Fruit fly (Drosophila melanogaster) whole organism, embryonic: ENCODE measurements around the gene opa.

ENCODE experiments used
- Antp ChIP-seq: fragments of 200-800 bp; sonication (Bioruptor generic); optimal IDR thresholded peaks from 3 replicates; lab custom pipeline; 2016; ENCODE audit warnings: missing biosample characterization, missing genetic modification characterization
- CG11504 ChIP-seq: fragments of 200-800 bp; sonication (Bioruptor generic); optimal IDR thresholded peaks from 3 replicates; lab custom pipeline; 2019; ENCODE audit warnings: missing biosample characterization, mild to moderate bottlenecking, missing genetic modification characterization, moderate library complexity
- CG11723 ChIP-seq: fragments of 200-800 bp; sonication (Bioruptor generic); optimal IDR thresholded peaks from 2 replicates; lab custom pipeline; 2017; ENCODE audit warnings: missing biosample characterization, mild to moderate bottlenecking, missing genetic modification characterization
- CG13123 ChIP-seq: fragments of 200-800 bp; sonication (Bioruptor generic); optimal IDR thresholded peaks from 2 replicates; lab custom pipeline; 2016; ENCODE audit warnings: missing biosample characterization, missing genetic modification characterization
- CG13296 ChIP-seq: fragments of 200-800 bp; sonication (Bioruptor generic); optimal IDR thresholded peaks from 3 replicates; lab custom pipeline; 2018; ENCODE audit warnings: missing biosample characterization, mild to moderate bottlenecking, missing genetic modification characterization
- CG13775 ChIP-seq: fragments of 200-800 bp; sonication (Bioruptor generic); optimal IDR thresholded peaks from 3 replicates; lab custom pipeline; 2017; ENCODE audit warnings: missing biosample characterization, mild to moderate bottlenecking, missing genetic modification characterization
- CG14965 ChIP-seq: fragments of 200-800 bp; sonication (Bioruptor generic); optimal IDR thresholded peaks from 2 replicates; lab custom pipeline; 2016; ENCODE audit warnings: missing biosample characterization, missing genetic modification characterization, borderline replicate concordance
- CG1832 ChIP-seq: fragments of 200-800 bp; sonication (Bioruptor generic); optimal IDR thresholded peaks from 2 replicates; lab custom pipeline; 2017; ENCODE audit warnings: missing biosample characterization, mild to moderate bottlenecking, missing genetic modification characterization, inconsistent platforms
- CG18764 ChIP-seq: fragments of 200-800 bp; sonication (Bioruptor generic); optimal IDR thresholded peaks from 3 replicates; lab custom pipeline; 2016; ENCODE audit warnings: missing biosample characterization, missing genetic modification characterization
- CG31388 ChIP-seq: fragments of 200-800 bp; sonication (Bioruptor generic); optimal IDR thresholded peaks from 2 replicates; lab custom pipeline; 2016; ENCODE audit warnings: missing biosample characterization, missing genetic modification characterization
- CG32532 ChIP-seq: fragments of 200-800 bp; sonication (Bioruptor generic); IDR thresholded peaks from 2 replicates; pipeline ENCODE4 v1.3.6; 2022; ENCODE audit warnings: missing biosample characterization, missing genetic modification characterization
- CG33557 ChIP-seq: fragments of 200-800 bp; sonication (Bioruptor generic); optimal IDR thresholded peaks from 2 replicates; lab custom pipeline; 2019; ENCODE audit warnings: missing biosample characterization, mild to moderate bottlenecking, missing genetic modification characterization, moderate library complexity
- CG5245 ChIP-seq: fragments of 200-800 bp; sonication (Bioruptor generic); optimal IDR thresholded peaks from 3 replicates; lab custom pipeline; 2016; ENCODE audit warnings: missing biosample characterization, missing genetic modification characterization
- CG6854 ChIP-seq: fragments of 200-800 bp; sonication (Bioruptor generic); optimal IDR thresholded peaks from 3 replicates; lab custom pipeline; 2017; ENCODE audit warnings: missing biosample characterization, mild to moderate bottlenecking, missing genetic modification characterization
- CG7745 ChIP-seq: fragments of 200-800 bp; sonication (Bioruptor generic); optimal IDR thresholded peaks from 2 replicates; lab custom pipeline; 2018; ENCODE audit warnings: missing biosample characterization, mild to moderate bottlenecking, missing genetic modification characterization, moderate library complexity
- CG7928 ChIP-seq: fragments of 200-800 bp; sonication (Bioruptor generic); optimal IDR thresholded peaks from 2 replicates; lab custom pipeline; 2017; ENCODE audit warnings: missing biosample characterization, mild to moderate bottlenecking, missing genetic modification characterization
- CG8281 ChIP-seq: fragments of 200-800 bp; sonication (Bioruptor generic); optimal IDR thresholded peaks from 2 replicates; lab custom pipeline; 2018; ENCODE audit warnings: missing biosample characterization, mild to moderate bottlenecking, missing genetic modification characterization, moderate library complexity
- CG8290 ChIP-seq, 3 experiments: fragments of 200-800 bp; sonication (Bioruptor generic); optimal IDR thresholded peaks; 2 replicates each; lab custom pipeline; 2016 to 2019; ENCODE audit warnings: missing biosample characterization in 3 of 3, missing genetic modification characterization in 3 of 3, mild to moderate bottlenecking in 2 of 3, moderate library complexity in 1 of 3
- CG9817 ChIP-seq: fragments of 200-800 bp; sonication (Bioruptor generic); optimal IDR thresholded peaks from 2 replicates; lab custom pipeline; 2018; ENCODE audit warnings: missing biosample characterization, mild to moderate bottlenecking, missing genetic modification characterization, moderate library complexity
- Dp ChIP-seq: fragments of 200-800 bp; sonication (Bioruptor generic); optimal IDR thresholded peaks from 2 replicates; lab custom pipeline; 2018; ENCODE audit warnings: missing biosample characterization, mild to moderate bottlenecking, missing genetic modification characterization, moderate library complexity
- Eip74EF ChIP-seq, 2 experiments: fragments of 200-800 bp in 1 of 2; fragments of >200 bp in 1 of 2; sonication (Bioruptor generic) in 1 of 2; optimal IDR thresholded peaks; 2 replicates each; lab custom pipeline; 2017 to 2019; ENCODE audit warnings: missing biosample characterization in 2 of 2, missing genetic modification characterization in 2 of 2, mild to moderate bottlenecking in 1 of 2, moderate library complexity in 1 of 2
- Ets65A ChIP-seq: fragments of 200-800 bp; sonication (Bioruptor generic); peaks from one replicate; lab custom pipeline; 2016; ENCODE audit warnings: missing biosample characterization, missing genetic modification characterization
- Hey ChIP-seq: fragments of 200-800 bp; sonication (Bioruptor generic); optimal IDR thresholded peaks from 3 replicates; lab custom pipeline; 2018; ENCODE audit warnings: missing biosample characterization, mild to moderate bottlenecking, missing genetic modification characterization
- MTF-1 ChIP-seq: fragments of 200-800 bp; sonication (Bioruptor generic); optimal IDR thresholded peaks from 2 replicates; lab custom pipeline; 2018; ENCODE audit warnings: missing biosample characterization, mild to moderate bottlenecking, missing genetic modification characterization, borderline replicate concordance
- Mes4 ChIP-seq: fragments of 200-800 bp; sonication (Bioruptor generic); optimal IDR thresholded peaks from 2 replicates; lab custom pipeline; 2016; ENCODE audit warnings: missing biosample characterization, missing genetic modification characterization
- Nf-YA ChIP-seq: fragments of 200-800 bp; sonication (Bioruptor generic); IDR thresholded peaks from 2 replicates; pipeline ENCODE4 v1.3.6; 2022; ENCODE audit warnings: missing biosample characterization, missing genetic modification characterization
- Nf-YC ChIP-seq: fragments of 200-800 bp; optimal IDR thresholded peaks from 3 replicates; lab custom pipeline; 2019; ENCODE audit warnings: missing biosample characterization, mild to moderate bottlenecking, missing genetic modification characterization, moderate library complexity
- Optix ChIP-seq: fragments of 200-800 bp; sonication (Bioruptor generic); IDR thresholded peaks from 3 replicates; pipeline ENCODE4 v1.3.6; 2022; ENCODE audit warnings: missing biosample characterization, missing genetic modification characterization
- Stat92E ChIP-seq, 3 experiments: fragments of >200 bp in 2 of 3; fragments of 200-800 bp in 1 of 3; sonication (Bioruptor generic) in 1 of 3; optimal IDR thresholded peaks; 2 replicates each; lab custom pipeline; 2017 to 2019; ENCODE audit warnings: missing biosample characterization in 3 of 3, missing genetic modification characterization in 3 of 3, mild to moderate bottlenecking in 1 of 3, moderate library complexity in 1 of 3
- amos ChIP-seq: fragments of 200-800 bp; sonication (Bioruptor generic); IDR thresholded peaks from 2 replicates; pipeline ENCODE4 v1.3.6; 2022; ENCODE audit warnings: missing biosample characterization, missing genetic modification characterization; ENCODE audit not compliant: partially characterized antibody
- bsh ChIP-seq, 2 experiments: fragments of 200-800 bp; sonication (Bioruptor generic); optimal IDR thresholded peaks; 2 replicates each; lab custom pipeline; 2017 to 2018; ENCODE audit warnings: mild to moderate bottlenecking in 2 of 2, missing biosample characterization in 2 of 2, missing genetic modification characterization in 2 of 2, moderate library complexity in 1 of 2
- corto ChIP-seq: fragments of 200-800 bp; sonication (Bioruptor generic); optimal IDR thresholded peaks from 2 replicates; lab custom pipeline; 2016; ENCODE audit warnings: missing biosample characterization, mild to moderate bottlenecking, missing genetic modification characterization, moderate library complexity
- dimm ChIP-seq: fragments of 200-800 bp; sonication (Bioruptor generic); IDR thresholded peaks from 2 replicates; pipeline ENCODE4 v1.3.6; 2022; ENCODE audit warnings: missing biosample characterization, missing genetic modification characterization
- ems ChIP-seq: fragments of 200-800 bp; sonication (Bioruptor generic); optimal IDR thresholded peaks from 3 replicates; lab custom pipeline; 2016; ENCODE audit warnings: missing biosample characterization, missing genetic modification characterization
- ftz-f1 ChIP-seq: fragments of 200-800 bp; sonication (Bioruptor generic); optimal IDR thresholded peaks from 2 replicates; lab custom pipeline; 2016; ENCODE audit warnings: missing biosample characterization, missing genetic modification characterization
- her ChIP-seq: fragments of 200-800 bp; sonication (Bioruptor generic); optimal IDR thresholded peaks from 2 replicates; lab custom pipeline; 2016; ENCODE audit warnings: missing biosample characterization, missing genetic modification characterization
- jing ChIP-seq: fragments of 200-800 bp; sonication (Bioruptor generic); optimal IDR thresholded peaks from 2 replicates; lab custom pipeline; 2018; ENCODE audit warnings: missing biosample characterization, mild to moderate bottlenecking, missing genetic modification characterization
- lmd ChIP-seq: fragments of 200-800 bp; sonication (Bioruptor generic); IDR thresholded peaks from 2 replicates; pipeline ENCODE4 v1.3.6; 2022; ENCODE audit warnings: missing biosample characterization, missing genetic modification characterization
- otp ChIP-seq: fragments of 200-800 bp; sonication (Bioruptor generic); IDR thresholded peaks from 3 replicates; pipeline ENCODE4, ENCODE4 v1.3.6; 2022; ENCODE audit warnings: missing biosample characterization, missing genetic modification characterization
- pzg ChIP-seq: fragments of 200-800 bp; sonication (Bioruptor generic); optimal IDR thresholded peaks from 3 replicates; lab custom pipeline; 2018; ENCODE audit warnings: missing biosample characterization, mild to moderate bottlenecking, missing genetic modification characterization, moderate library complexity
- ro ChIP-seq: fragments of 200-800 bp; sonication (Bioruptor generic); IDR thresholded peaks from 2 replicates; pipeline ENCODE4 v1.3.6; 2022; ENCODE audit warnings: missing biosample characterization, missing genetic modification characterization
- sd ChIP-seq: fragments of 200-800 bp; sonication (Bioruptor generic); optimal IDR thresholded peaks from 3 replicates; lab custom pipeline; 2018; ENCODE audit warnings: missing biosample characterization, mild to moderate bottlenecking, missing genetic modification characterization, moderate library complexity
- tin ChIP-seq: fragments of 200-800 bp; sonication (Bioruptor generic); optimal IDR thresholded peaks from 3 replicates; lab custom pipeline; 2016; ENCODE audit warnings: missing biosample characterization, missing genetic modification characterization
- tx ChIP-seq: fragments of 200-800 bp; sonication (Bioruptor generic); optimal IDR thresholded peaks from 2 replicates; lab custom pipeline; 2016; ENCODE audit warnings: missing biosample characterization, missing genetic modification characterization
- unc-4 ChIP-seq: fragments of 200-800 bp; sonication (Bioruptor generic); IDR thresholded peaks from 2 replicates; pipeline ENCODE4 v1.3.6; 2022; ENCODE audit warnings: missing biosample characterization, missing genetic modification characterization; ENCODE audit not compliant: partially characterized antibody
- wek ChIP-seq: fragments of 200-800 bp; sonication (Bioruptor generic); optimal IDR thresholded peaks from 3 replicates; lab custom pipeline; 2018; ENCODE audit warnings: missing biosample characterization, mild to moderate bottlenecking, missing genetic modification characterization, moderate library complexity
- wor ChIP-seq: fragments of 200-800 bp; sonication (Bioruptor generic); IDR thresholded peaks from 2 replicates; pipeline ENCODE4 v1.3.6; 2022; ENCODE audit warnings: missing biosample characterization, missing genetic modification characterization
- zen ChIP-seq: fragments of 200-800 bp; sonication (Bioruptor generic); optimal IDR thresholded peaks from 3 replicates; lab custom pipeline; 2018; ENCODE audit warnings: missing biosample characterization, mild to moderate bottlenecking, missing genetic modification characterization, moderate library complexity

Gene opa

dm6 chr3R:4886086-4886812, 33.6 kb downstream of the opa start (continued):
- TF ChIP-seq ro (GFP tag; lab: Robert Waterston, UW), result peak; percentile 23; the same call in 1 of the 2 replicates
- no peak for TF ChIP-seq CG13123
- TF ChIP-seq unc-4 (GFP tag; lab: Robert Waterston, UW), result no peak
- TF ChIP-seq CG5245 (GFP tag; lab: Kevin White, UChicago), result peak; percentile 53
- TF ChIP-seq zen (tag; lab: Kevin White, UChicago), result peak; percentile 81
- peak; percentile 63 for TF ChIP-seq CG8290 (GFP tag; optimal IDR thresholded peaks at IDR 0.05; lab: Kevin White, UChicago)
- no peak for TF ChIP-seq CG8290 (tag; optimal IDR thresholded peaks at IDR 0.05; lab: Kevin White, UChicago)
- no peak for TF ChIP-seq MTF-1
- TF ChIP-seq dimm (GFP tag; lab: Robert Waterston, UW), result no peak
- TF ChIP-seq Eip74EF (GFP tag; optimal IDR thresholded peaks at IDR 0.05; lab: Kevin White, UChicago), result no peak
- TF ChIP-seq bsh (GFP tag; optimal IDR thresholded peaks at IDR 0.05; lab: Kevin White, UChicago), result peak in 1 of 2 experiments; percentile 87
- no peak for TF ChIP-seq sd (tag; lab: Kevin White, UChicago)
- TF ChIP-seq wor (GFP tag; lab: Robert Waterston, UW), result no peak
- TF ChIP-seq CG11723, result peak; percentile 43
- peak; percentile 66 for TF ChIP-seq Mes4 (GFP tag; lab: Kevin White, UChicago)
- TF ChIP-seq CG6854 (GFP tag; lab: Kevin White, UChicago), result no peak
- TF ChIP-seq Optix (GFP tag; lab: Robert Waterston, UW), result peak; percentile 56; the same call in 2 of the 3 replicates
- TF ChIP-seq Ets65A (GFP tag; lab: Kevin White, UChicago), result peak; percentile 90
- no peak for TF ChIP-seq corto (GFP tag; lab: Kevin White, UChicago)
- no peak for TF ChIP-seq pzg
- no peak for TF ChIP-seq CG11504 (tag; lab: Kevin White, UChicago)
- no peak for TF ChIP-seq CG31388 (GFP tag; lab: Kevin White, UChicago)
- no peak for TF ChIP-seq CG13296
- TF ChIP-seq tx (GFP tag; lab: Kevin White, UChicago), result peak; percentile 28
- peak; percentile 81; the same call in 2 of the 3 replicates for TF ChIP-seq otp (GFP tag; lab: Robert Waterston, UW)
- no peak for TF ChIP-seq Nf-YC (tag; lab: Kevin White, UChicago)
- TF ChIP-seq wek (GFP tag; lab: Kevin White, UChicago), result peak; percentile 7
- no peak for TF ChIP-seq amos (GFP tag; lab: Robert Waterston, UW)
- TF ChIP-seq Hey (tag; lab: Kevin White, UChicago), result peak; percentile 94
- peak; percentile 77 for TF ChIP-seq Antp (GFP tag; lab: Kevin White, UChicago)
- TF ChIP-seq ems (GFP tag; lab: Kevin White, UChicago), result peak; percentile 54
- peak; percentile 40 for TF ChIP-seq CG9817 (tag; lab: Kevin White, UChicago)
- TF ChIP-seq CG13775 (GFP tag; lab: Kevin White, UChicago), result peak; percentile 61
- TF ChIP-seq CG7928 (GFP tag; lab: Kevin White, UChicago), result no peak
- TF ChIP-seq her (GFP tag; lab: Kevin White, UChicago), result no peak
- TF ChIP-seq Nf-YA (GFP tag; lab: Robert Waterston, UW), result peak; percentile 58; the same call in 1 of the 2 replicates
- no peak for TF ChIP-seq CG1832 (GFP tag; lab: Kevin White, UChicago)
- TF ChIP-seq Stat92E (GFP tag; optimal IDR thresholded peaks at IDR 0.05; lab: Kevin White, UChicago), result peak in 1 of 3 experiments; percentile 55
- peak; percentile 25 for TF ChIP-seq CG8281 (tag; lab: Kevin White, UChicago)
- TF ChIP-seq CG32532, result 0 out of 2 replicates have a peak, but pooled peaks have one; percentile 12
- no peak for TF ChIP-seq Dp (GFP tag; lab: Kevin White, UChicago)
- no peak for TF ChIP-seq CG14965 (GFP tag; lab: Kevin White, UChicago)
- TF ChIP-seq ftz-f1, result no peak
- peak; percentile 28 for TF ChIP-seq jing (GFP tag; lab: Kevin White, UChicago)
- TF ChIP-seq lmd (GFP tag; lab: Robert Waterston, UW), result peak; percentile 71
- TF ChIP-seq CG7745, result no peak
- TF ChIP-seq CG18764 (GFP tag; lab: Kevin White, UChicago), result peak; percentile 59
- peak; percentile 53 for TF ChIP-seq CG33557 (GFP tag; lab: Kevin White, UChicago)
- TF ChIP-seq tin, result peak; percentile 81
